Worm (Caenorhabditis elegans): ENCODE measurements around the gene Y54G11A.9.

ce11 chrII:14388213-14388612 is 42.0 kb upstream of the Y54G11A.9 start, which contains the start of gene F26H11.8:
- TF ChIP-seq hlh-1 (tag; optimal IDR thresholded peaks at IDR 0.05) (no peak), ceh-39 (tag; optimal IDR thresholded peaks at IDR 0.05) (no peak), ceh-43 (GFP tag; optimal IDR thresholded peaks at IDR 0.05) (no peak)

Data from whole organism, mixed stage, embryonic.